Fruit fly (Drosophila melanogaster) whole organism, pupa: Measurements from ENCODE around the gene CG13362.

Experiments used
- CG8159 ChIP-seq: fragments of 200-800 bp; sonication (Bioruptor generic); optimal IDR thresholded peaks from 3 replicates; lab custom pipeline; 2018; ENCODE audit warnings: missing biosample characterization, mild to moderate bottlenecking, missing genetic modification characterization, moderate library complexity
- EcR ChIP-seq: fragments of 200-800 bp; sonication (Bioruptor generic); optimal IDR thresholded peaks from 3 replicates; lab custom pipeline; 2019; ENCODE audit warnings: missing biosample characterization, missing genetic modification characterization, mild to moderate bottlenecking, moderate library complexity, missing genetic modification reagents

dm6 chrX:711852-712251, 39.2 kb downstream of the CG13362 start:
- TF ChIP-seq EcR (peak; percentile 31), CG8159 (tag; lab: Kevin White, UChicago) (peak; percentile 91)
